Worm (Caenorhabditis elegans) whole organism, L4 larva: ENCODE measurements around the gene C52G5.3.

Experiments
- aly-2 ChIP-seq: sonication (generic microtip); optimal IDR thresholded peaks from 2 replicates; lab custom pipeline; 2018; ENCODE audit warnings: missing biosample characterization, missing genetic modification characterization
- ama-1 ChIP-seq: fragments of 150-350 bp; optimal IDR thresholded peaks from 2 replicates; lab custom pipeline; 2014; ENCODE audit warnings: inconsistent platforms, mixed read lengths
- ceh-82 ChIP-seq: sonication (generic microtip); optimal IDR thresholded peaks from 2 replicates; lab custom pipeline; 2017; ENCODE audit warnings: missing biosample characterization, missing genetic modification characterization
- dpl-1 ChIP-seq: fragments of 150-350 bp; optimal IDR thresholded peaks from 2 replicates; lab custom pipeline; 2014; ENCODE audit warnings: missing biosample characterization, missing genetic modification reagents, missing genetic modification characterization
- egl-27 ChIP-seq: sonication (generic microtip); optimal IDR thresholded peaks from 3 replicates; lab custom pipeline; 2017; ENCODE audit warnings: missing biosample characterization, missing genetic modification reagents, missing genetic modification characterization
- hlh-30 ChIP-seq: sonication (generic microtip); optimal IDR thresholded peaks from 2 replicates; lab custom pipeline; 2017; ENCODE audit warnings: antibody characterized with exemption, mild to moderate bottlenecking, missing genetic modification characterization, missing compliant biosample characterization; ENCODE audit not compliant: insufficient read depth
- jun-1 ChIP-seq: fragments of 150-350 bp; optimal IDR thresholded peaks from 2 replicates; lab custom pipeline; 2014; ENCODE audit warnings: missing biosample characterization, missing genetic modification reagents, missing genetic modification characterization
- nhr-102 ChIP-seq: sonication (generic microtip); optimal IDR thresholded peaks from 2 replicates; lab custom pipeline; 2016; ENCODE audit warnings: mild to moderate bottlenecking, missing genetic modification characterization, moderate library complexity, missing compliant biosample characterization
- nhr-28 ChIP-seq: fragments of 150-350 bp; optimal IDR thresholded peaks from 2 replicates; lab custom pipeline; 2014; ENCODE audit warnings: missing biosample characterization, missing genetic modification characterization
- sdz-12 ChIP-seq: fragments of 200-800 bp; sonication (Bioruptor generic); optimal IDR thresholded peaks from 2 replicates; lab custom pipeline; 2018; ENCODE audit warnings: mild to moderate bottlenecking, missing genetic modification characterization, missing compliant biosample characterization
- unc-130 ChIP-seq: sonication (generic microtip); optimal IDR thresholded peaks from 2 replicates; lab custom pipeline; 2016; ENCODE audit warnings: missing genetic modification reagents, missing genetic modification characterization, missing compliant biosample characterization
- unc-62 ChIP-seq, 3 experiments: fragments of 150-350 bp in 1 of 3; sonication (generic microtip); optimal IDR thresholded peaks in 2 of 3; peaks in 1 of 3; 1 replicate in 1 of 3; 2 replicates in 2 of 3; lab custom pipeline; 2014 to 2017; ENCODE audit warnings: missing biosample characterization in 3 of 3, missing genetic modification characterization in 3 of 3, missing genetic modification reagents in 3 of 3, missing genotype in 1 of 3
- zag-1 ChIP-seq: fragments of 150-350 bp; optimal IDR thresholded peaks from 2 replicates; lab custom pipeline; 2014; ENCODE audit warnings: missing biosample characterization, missing genetic modification characterization

DNA sequence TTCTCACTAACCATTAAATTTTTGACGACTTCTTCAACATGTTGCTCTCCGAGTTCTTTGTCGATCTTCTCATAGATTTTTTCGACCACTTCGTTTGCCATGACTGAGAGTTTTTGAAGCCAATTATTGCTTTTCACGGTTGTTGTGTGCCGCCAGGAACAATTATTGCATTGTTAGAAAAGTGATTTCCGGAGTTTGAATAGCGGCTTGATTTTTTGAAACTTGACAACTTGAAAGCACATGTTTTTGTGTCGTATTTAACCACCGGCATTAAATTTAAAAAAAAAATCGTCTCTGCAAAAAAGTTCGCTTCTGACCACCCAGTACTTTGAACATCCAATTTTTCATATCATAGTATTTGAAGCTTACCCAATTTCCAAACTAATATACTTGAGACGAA is at the start of gene C52G5.3:
- no peak for TF ChIP-seq unc-62 (GFP tag; optimal IDR thresholded peaks at IDR 0.05 in 1 of 2; lab: Kevin White, UChicago)
- TF ChIP-seq unc-62 (tag; optimal IDR thresholded peaks at IDR 0.05; lab: Kevin White, UChicago): no peak
- no peak for TF ChIP-seq aly-2
- TF ChIP-seq sdz-12: no peak
- no peak for TF ChIP-seq zag-1 (tag; lab: Kevin White, UChicago)
- no peak for TF ChIP-seq nhr-102 (tag; lab: Kevin White, UChicago)
- TF ChIP-seq hlh-30: no peak
- no peak for TF ChIP-seq jun-1 (tag; lab: Kevin White, UChicago)
- no peak for TF ChIP-seq egl-27 (tag; lab: Kevin White, UChicago)
- no peak for TF ChIP-seq ama-1 (lab: Kevin White, UChicago)
- no peak for TF ChIP-seq ceh-82
- no peak for TF ChIP-seq dpl-1 (GFP tag; lab: Kevin White, UChicago)
- no peak for TF ChIP-seq unc-130 (GFP tag; lab: Kevin White, UChicago)
- no peak for TF ChIP-seq nhr-28 (tag; lab: Kevin White, UChicago)
